Worm (Caenorhabditis elegans): Measurements from ENCODE around the gene ceh-7.

Gene ceh-7

DNA sequence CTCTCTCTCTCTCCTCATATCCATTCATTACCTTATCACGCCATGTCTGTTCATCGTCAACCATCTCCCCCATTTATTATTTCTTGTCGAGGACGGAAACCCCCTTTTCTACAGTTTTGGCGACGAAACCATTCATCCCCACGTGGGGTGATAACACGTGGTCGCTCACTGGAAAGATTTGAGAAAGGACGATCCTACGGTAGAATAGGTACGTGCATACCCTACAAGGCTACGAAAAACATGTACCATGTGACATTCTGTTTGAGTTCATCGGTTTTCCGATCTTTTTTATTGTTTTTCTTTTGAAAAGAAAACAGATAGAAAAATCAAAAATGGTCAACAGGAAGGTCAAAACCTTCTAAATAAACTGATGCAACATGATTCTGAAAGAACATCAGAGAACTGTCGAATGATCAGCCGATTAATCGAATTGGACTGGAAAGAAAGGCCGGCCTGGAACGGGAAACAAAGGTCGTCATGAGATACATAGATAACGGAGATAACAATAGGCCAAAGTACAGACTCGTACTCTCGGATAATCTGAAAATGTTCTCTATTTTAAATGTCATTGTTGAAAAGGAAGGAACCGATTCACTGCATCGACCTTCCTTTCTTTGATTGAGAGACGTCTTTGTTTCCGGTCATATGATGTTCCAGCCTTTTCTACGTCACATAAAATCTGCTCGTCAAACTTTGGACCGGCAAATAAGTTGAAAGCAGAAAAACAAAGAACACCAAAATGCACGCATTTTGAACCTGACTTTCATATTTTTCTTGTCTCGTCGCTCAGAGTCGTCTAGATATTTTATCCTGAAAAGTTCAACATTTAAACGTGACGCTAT lies 38.6 kb upstream of the ceh-7 start:
- no peak for TF ChIP-seq ceh-63 (GFP tag; optimal IDR thresholded peaks at IDR 0.05)
- TF ChIP-seq nhr-20 (tag; optimal IDR thresholded peaks at IDR 0.05) = peak; percentile 97
- TF ChIP-seq swsn-7 (tag; optimal IDR thresholded peaks at IDR 0.05) = peak; percentile 16
- peak; percentile 79 for TF ChIP-seq nhr-47 (tag; optimal IDR thresholded peaks at IDR 0.05)
- TF ChIP-seq nhr-12 (tag; optimal IDR thresholded peaks at IDR 0.05) = no peak
- TF ChIP-seq mef-2 (tag; optimal IDR thresholded peaks at IDR 0.05) = no peak
- peak; percentile 87 for TF ChIP-seq nhr-19 (GFP tag; conservative IDR thresholded peaks at IDR 0.05)
- no peak for TF ChIP-seq jun-1 (tag; optimal IDR thresholded peaks at IDR 0.05)
- TF ChIP-seq Y116A8C.19 (tag; optimal IDR thresholded peaks at IDR 0.05; ENCODE audit: borderline replicate concordance) = no peak
- TF ChIP-seq unc-86 (tag; optimal IDR thresholded peaks at IDR 0.05) = no peak
- peak; percentile 53 for TF ChIP-seq lin-13 (GFP tag; optimal IDR thresholded peaks at IDR 0.05)
- TF ChIP-seq C04F5.9 (tag; optimal IDR thresholded peaks at IDR 0.05) = no peak
- peak; percentile 62 for TF ChIP-seq lir-3 (tag; optimal IDR thresholded peaks at IDR 0.05; ENCODE audit: poor library complexity)
- peak; percentile 91 for TF ChIP-seq lin-14 (GFP tag; optimal IDR thresholded peaks at IDR 0.05)
- no peak for TF ChIP-seq ztf-11 (tag; optimal IDR thresholded peaks at IDR 0.05)
- no peak for TF ChIP-seq fos-1 (tag; optimal IDR thresholded peaks at IDR 0.05)
- peak; percentile 79 for TF ChIP-seq tbx-2 (tag; optimal IDR thresholded peaks at IDR 0.05)
- TF ChIP-seq grh-1 (GFP tag; IDR thresholded peaks at IDR 0.05) = peak; percentile 84
- TF ChIP-seq mab-9 (GFP tag; IDR thresholded peaks at IDR 0.05) = 0 out of 2 replicates have a peak, but pooled peaks have one; percentile 49
- TF ChIP-seq sptf-1 (tag; optimal IDR thresholded peaks at IDR 0.05) = no peak
- no peak for TF ChIP-seq sup-37 (GFP tag; optimal IDR thresholded peaks at IDR 0.05)
- peak; percentile 51 to 82 for TF ChIP-seq lsy-2 (tag; optimal IDR thresholded peaks at IDR 0.05)
- TF ChIP-seq nhr-71 (tag; optimal IDR thresholded peaks at IDR 0.05) = peak; percentile 94
- TF ChIP-seq ceh-90 (tag; optimal IDR thresholded peaks at IDR 0.05) = no peak
- peak in 2 of 3 experiments; percentile 19 to 31 for TF ChIP-seq dpl-1 (GFP tag; optimal IDR thresholded peaks at IDR 0.05)
- no peak for TF ChIP-seq unc-98 (GFP tag; IDR thresholded peaks at IDR 0.05)
- no peak for TF ChIP-seq ets-5 (GFP tag; IDR thresholded peaks at IDR 0.05)
- peak; percentile 53 for TF ChIP-seq skn-1 (tag; optimal IDR thresholded peaks at IDR 0.05)
- peak in 1 of 2 experiments; percentile 10 for TF ChIP-seq efl-1 (optimal IDR thresholded peaks at IDR 0.05)
- TF ChIP-seq efl-1 (GFP tag; optimal IDR thresholded peaks at IDR 0.05 in 1 of 2) = peak in 1 of 2 experiments; percentile 89
- no peak for TF ChIP-seq nhr-28 (tag; optimal IDR thresholded peaks at IDR 0.05)
- TF ChIP-seq snu-23 (GFP tag; optimal IDR thresholded peaks at IDR 0.05) = peak; percentile 87
- TF ChIP-seq hpl-2 (GFP tag; optimal IDR thresholded peaks at IDR 0.05) = no peak
- peak in 1 of 2 experiments; percentile 97 for TF ChIP-seq mdl-1 (tag; optimal IDR thresholded peaks at IDR 0.05)
- TF ChIP-seq elt-3 (tag; optimal IDR thresholded peaks at IDR 0.05) = peak in 5 of 6 experiments; percentile 29 to 97 (median 64)
- peak; percentile 13 for TF ChIP-seq rnt-1 (tag; optimal IDR thresholded peaks at IDR 0.05)
- TF ChIP-seq vab-15 (tag; optimal IDR thresholded peaks at IDR 0.05) = peak; percentile 6
- TF ChIP-seq aha-1 (tag; optimal IDR thresholded peaks at IDR 0.05) = no peak
- peak; percentile 91 for TF ChIP-seq blmp-1 (tag; optimal IDR thresholded peaks at IDR 0.05)
- TF ChIP-seq lin-35 (GFP tag; optimal IDR thresholded peaks at IDR 0.05) = peak in 1 of 2 experiments; percentile 81
- TF ChIP-seq nhr-11 (tag; optimal IDR thresholded peaks at IDR 0.05) = peak; percentile 70
- TF ChIP-seq ceh-88 (GFP tag; IDR thresholded peaks at IDR 0.05) = no peak
- TF ChIP-seq mep-1 (tag; optimal IDR thresholded peaks at IDR 0.05) = peak; percentile 79
- TF ChIP-seq lin-39 (tag; optimal IDR thresholded peaks at IDR 0.05) = no peak
- TF ChIP-seq unc-130 (tag; optimal IDR thresholded peaks at IDR 0.05) = peak; percentile 81
- TF ChIP-seq nhr-90 (tag; optimal IDR thresholded peaks at IDR 0.05; ENCODE audit: poor library complexity) = peak; percentile 94
- TF ChIP-seq aly-2 (tag; optimal IDR thresholded peaks at IDR 0.05) = no peak
- peak; percentile 100 for TF ChIP-seq nhr-85 (tag)
- TF ChIP-seq pag-3 (tag; optimal IDR thresholded peaks at IDR 0.05; ENCODE audit: borderline replicate concordance, insufficient read depth) = no peak
- TF ChIP-seq xbp-1 (tag; optimal IDR thresholded peaks at IDR 0.05) = peak; percentile 58
- no peak for TF ChIP-seq sox-4 (tag; optimal IDR thresholded peaks at IDR 0.05)
